Worm (Caenorhabditis elegans) whole organism, midembryonic: ENCODE measurements around the gene srw-67.

Source experiments
- T22C8.4 ChIP-seq: fragments of 200-800 bp; sonication (Bioruptor generic); IDR thresholded peaks from 2 replicates; pipeline ENCODE4 v1.3.6; 2022; ENCODE audit warnings: missing genetic modification characterization, missing compliant biosample characterization
- cog-1 ChIP-seq: sonication (generic microtip); optimal IDR thresholded peaks from 2 replicates; lab custom pipeline; 2016; ENCODE audit warnings: missing genetic modification characterization, missing compliant biosample characterization
- flt-1 ChIP-seq: fragments of 200-800 bp; sonication (Bioruptor generic); IDR thresholded peaks from 2 replicates; pipeline ENCODE4 v1.3.6; 2022; ENCODE audit warnings: missing genetic modification characterization, missing compliant biosample characterization
- med-1 ChIP-seq: sonication (generic microtip); optimal IDR thresholded peaks from 2 replicates; lab custom pipeline; 2017; ENCODE audit warnings: missing genetic modification characterization, mild to moderate bottlenecking, missing compliant biosample characterization, antibody characterized with exemption, missing genetic modification reagents; ENCODE audit not compliant: insufficient read depth
- ref-1 ChIP-seq: fragments of 200-800 bp; sonication (Bioruptor generic); conservative IDR thresholded peaks from 2 replicates; pipeline ENCODE4 v1.3.6; 2022; ENCODE audit warnings: missing genetic modification reagents, missing genetic modification characterization, missing compliant biosample characterization
- tab-1 ChIP-seq: fragments of 200-800 bp; sonication (Bioruptor generic); IDR thresholded peaks from 2 replicates; pipeline ENCODE4 v1.3.6; 2022; ENCODE audit warnings: missing genetic modification characterization, missing compliant biosample characterization
- ztf-29 ChIP-seq: fragments of 200-800 bp; sonication (Bioruptor generic); IDR thresholded peaks from 2 replicates; pipeline ENCODE4 v1.3.6; 2022; ENCODE audit warnings: missing genetic modification reagents, missing genetic modification characterization, missing compliant biosample characterization

DNA sequence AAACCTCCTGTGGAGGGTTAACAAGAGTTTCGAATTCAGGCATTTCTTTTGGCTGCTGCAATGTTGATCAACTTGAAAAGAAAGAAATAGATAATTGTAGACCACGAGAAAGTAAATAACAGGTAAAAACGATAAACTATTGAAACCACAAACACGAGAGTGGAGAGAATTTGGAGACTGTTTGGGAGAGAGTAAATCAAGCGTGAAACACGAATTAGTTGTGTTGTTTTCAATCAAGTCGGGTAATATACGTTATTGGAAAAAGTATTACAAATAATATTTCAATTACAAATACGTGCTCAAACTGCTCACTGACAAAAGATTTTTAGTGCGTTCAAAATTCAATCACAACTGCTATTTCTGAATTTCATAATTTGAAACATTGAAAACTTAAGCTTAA is 36.5 kb upstream of the srw-67 start, which contains the start of gene C03G6.17:
- TF ChIP-seq flt-1 (no peak), tab-1 (no peak), cog-1 (tag; lab: Kevin White, UChicago) (no peak), ztf-29 (GFP tag; lab: Robert Waterston, UW) (no peak), ref-1 (GFP tag; lab: Robert Waterston, UW) (no peak), med-1 (GFP tag; lab: Kevin White, UChicago) (no peak), T22C8.4 (no peak)
